Fruit fly (Drosophila melanogaster) whole organism: ENCODE measurements around the gene CG15403.

Experiments used
- CG8478 ChIP-seq: fragments of >200 bp; optimal IDR thresholded peaks from 2 replicates; lab custom pipeline; 2018; ENCODE audit warnings: inconsistent platforms
- Dll ChIP-seq: fragments of >200 bp; optimal IDR thresholded peaks from 2 replicates; lab custom pipeline; 2017
- psq ChIP-seq: fragments of >200 bp; optimal IDR thresholded peaks from 2 replicates; lab custom pipeline; 2017
- usp ChIP-seq: fragments of >200 bp; optimal IDR thresholded peaks from 2 replicates; lab custom pipeline; 2017; ENCODE audit warnings: missing biosample characterization, missing genetic modification characterization, mixed read lengths

dm6 chr2L:3127813-3128212 is 622 bp upstream of the CG15403 start:
- TF ChIP-seq usp (GFP tag; lab: Kevin White, UChicago): no peak
- no peak for TF ChIP-seq psq
- TF ChIP-seq Dll (lab: Kevin White, UChicago): no peak
- TF ChIP-seq CG8478 (lab: Kevin White, UChicago): no peak
